Fruit fly (Drosophila melanogaster) whole organism, embryonic: ENCODE results near the gene orion.

Experiments
- ATbp ChIP-seq: fragments of 200-800 bp; sonication (Bioruptor generic); optimal IDR thresholded peaks from 2 replicates; lab custom pipeline; 2017; ENCODE audit warnings: missing biosample characterization, mild to moderate bottlenecking, missing genetic modification characterization, missing genetic modification reagents
- Aef1 ChIP-seq: fragments of 200-800 bp; sonication (Bioruptor generic); IDR thresholded peaks from 3 replicates; pipeline ENCODE4 v1.3.6; 2022; ENCODE audit warnings: missing biosample characterization, missing genetic modification characterization
- Atf-2 ChIP-seq: fragments of 200-800 bp; sonication (Bioruptor generic); optimal IDR thresholded peaks from 2 replicates; lab custom pipeline; 2016; ENCODE audit warnings: missing biosample characterization, missing genetic modification characterization
- CG10267 ChIP-seq: fragments of 200-800 bp; sonication (Bioruptor generic); optimal IDR thresholded peaks from 2 replicates; lab custom pipeline; 2018; ENCODE audit warnings: missing biosample characterization, mild to moderate bottlenecking, missing genetic modification characterization, moderate library complexity
- CG10274 ChIP-seq: fragments of 200-800 bp; sonication (Bioruptor generic); optimal IDR thresholded peaks from 3 replicates; lab custom pipeline; 2017; ENCODE audit warnings: missing biosample characterization, mild to moderate bottlenecking, missing genetic modification characterization
- CG10321 ChIP-seq: fragments of 200-800 bp; sonication (Bioruptor generic); IDR thresholded peaks from 2 replicates; pipeline ENCODE4 v1.3.6; 2022; ENCODE audit warnings: missing biosample characterization, missing genetic modification characterization
- CG10654 ChIP-seq: fragments of 200-800 bp; sonication (Bioruptor generic); optimal IDR thresholded peaks from 2 replicates; lab custom pipeline; 2016; ENCODE audit warnings: missing biosample characterization, missing genetic modification characterization
- CG12236 ChIP-seq: fragments of 200-800 bp; sonication (Bioruptor generic); optimal IDR thresholded peaks from 2 replicates; lab custom pipeline; 2016; ENCODE audit warnings: missing biosample characterization, missing genetic modification characterization
- CG15696 ChIP-seq: fragments of 200-800 bp; sonication (Bioruptor generic); optimal IDR thresholded peaks from 2 replicates; lab custom pipeline; 2019; ENCODE audit warnings: missing biosample characterization, mild to moderate bottlenecking, missing genetic modification characterization, moderate library complexity
- CG1792 ChIP-seq: fragments of 200-800 bp; sonication (Bioruptor generic); optimal IDR thresholded peaks from 2 replicates; lab custom pipeline; 2016; ENCODE audit warnings: missing biosample characterization, missing genetic modification characterization
- CG18011 ChIP-seq: fragments of 200-800 bp; sonication (Bioruptor generic); optimal IDR thresholded peaks from 2 replicates; lab custom pipeline; 2017; ENCODE audit warnings: missing biosample characterization, missing genetic modification characterization, mild to moderate bottlenecking, moderate library complexity, missing genotype
- CG18476 ChIP-seq: fragments of 200-800 bp; sonication (Bioruptor generic); optimal IDR thresholded peaks from 2 replicates; lab custom pipeline; 2016; ENCODE audit warnings: missing biosample characterization, mild to moderate bottlenecking, missing genetic modification characterization
- CG2678 ChIP-seq: fragments of 200-800 bp; sonication (Bioruptor generic); optimal IDR thresholded peaks from 3 replicates; lab custom pipeline; 2019; ENCODE audit warnings: missing biosample characterization, mild to moderate bottlenecking, missing genetic modification characterization, moderate library complexity
- CG30431 ChIP-seq: fragments of 200-800 bp; sonication (Bioruptor generic); optimal IDR thresholded peaks from 2 replicates; lab custom pipeline; 2017; ENCODE audit warnings: missing biosample characterization, missing genetic modification characterization
- CG3838 ChIP-seq: fragments of 200-800 bp; sonication (Bioruptor generic); optimal IDR thresholded peaks from 3 replicates; lab custom pipeline; 2016; ENCODE audit warnings: missing biosample characterization, missing genetic modification characterization
- CG5953 ChIP-seq: fragments of 200-800 bp; sonication (Bioruptor generic); IDR thresholded peaks from 2 replicates; pipeline ENCODE4 v1.3.6; 2022; ENCODE audit warnings: missing biosample characterization, missing genetic modification characterization
- CG6272 ChIP-seq: fragments of 200-800 bp; sonication (Bioruptor generic); IDR thresholded peaks from 2 replicates; pipeline ENCODE4 v1.3.6; 2022; ENCODE audit warnings: missing biosample characterization, missing genetic modification characterization
- CG6654 ChIP-seq: fragments of 200-800 bp; sonication (Bioruptor generic); optimal IDR thresholded peaks from 2 replicates; lab custom pipeline; 2017; ENCODE audit warnings: missing biosample characterization, mild to moderate bottlenecking, missing genetic modification characterization
- CG6813 ChIP-seq: fragments of 200-800 bp; sonication (Bioruptor generic); optimal IDR thresholded peaks from 2 replicates; lab custom pipeline; 2017; ENCODE audit warnings: missing biosample characterization, missing genetic modification characterization, mild to moderate bottlenecking, moderate library complexity, missing genetic modification reagents
- CG7987 ChIP-seq: fragments of 200-800 bp; sonication (Bioruptor generic); optimal IDR thresholded peaks from 2 replicates; lab custom pipeline; 2018; ENCODE audit warnings: missing biosample characterization, mild to moderate bottlenecking, missing genetic modification characterization, moderate library complexity
- CG8924 ChIP-seq: fragments of 200-800 bp; optimal IDR thresholded peaks from 3 replicates; lab custom pipeline; 2019; ENCODE audit warnings: missing biosample characterization, mild to moderate bottlenecking, missing genetic modification characterization, moderate library complexity
- CG9727 ChIP-seq: fragments of 200-800 bp; sonication (Bioruptor generic); optimal IDR thresholded peaks from 3 replicates; lab custom pipeline; 2017; ENCODE audit warnings: missing biosample characterization, mild to moderate bottlenecking, missing genetic modification characterization
- CTCF ChIP-seq: fragments of 200-800 bp; sonication (Bioruptor generic); optimal IDR thresholded peaks from 2 replicates; lab custom pipeline; 2017; ENCODE audit warnings: missing biosample characterization, mild to moderate bottlenecking, missing genetic modification characterization, moderate library complexity
- Dp ChIP-seq: fragments of 200-800 bp; sonication (Bioruptor generic); optimal IDR thresholded peaks from 2 replicates; lab custom pipeline; 2018; ENCODE audit warnings: missing biosample characterization, mild to moderate bottlenecking, missing genetic modification characterization, moderate library complexity
- E2f1 ChIP-seq: fragments of 200-800 bp; sonication (Bioruptor generic); IDR thresholded peaks from 2 replicates; pipeline ENCODE4 v1.3.6; 2022; ENCODE audit warnings: missing biosample characterization, missing genetic modification characterization
- ERR ChIP-seq: fragments of 200-800 bp; sonication (Bioruptor generic); optimal IDR thresholded peaks from 2 replicates; lab custom pipeline; 2016; ENCODE audit warnings: missing biosample characterization, missing genetic modification characterization
- Kr ChIP-seq: fragments of 200-800 bp; sonication (Bioruptor generic); optimal IDR thresholded peaks from 2 replicates; lab custom pipeline; 2017; ENCODE audit warnings: missing biosample characterization, mild to moderate bottlenecking, missing genetic modification characterization
- Lpt ChIP-seq: fragments of >200 bp; optimal IDR thresholded peaks from 2 replicates; lab custom pipeline; 2018; ENCODE audit warnings: missing biosample characterization, missing genetic modification characterization
- MESR4 ChIP-seq: fragments of 200-800 bp; sonication (Bioruptor generic); optimal IDR thresholded peaks from 2 replicates; lab custom pipeline; 2018; ENCODE audit warnings: missing biosample characterization, mild to moderate bottlenecking, missing genetic modification characterization, moderate library complexity
- Pdp1 ChIP-seq, 2 experiments: fragments of 200-800 bp; sonication (Bioruptor generic); optimal IDR thresholded peaks; 3 replicates each; lab custom pipeline; 2016; ENCODE audit warnings: missing biosample characterization in 2 of 2, missing genetic modification characterization in 2 of 2, mild to moderate bottlenecking in 1 of 2, moderate library complexity in 1 of 2
- Poxn ChIP-seq: fragments of 200-800 bp; sonication (Bioruptor generic); IDR thresholded peaks from 2 replicates; pipeline ENCODE4 v1.3.6; 2022; ENCODE audit warnings: missing biosample characterization, missing genetic modification characterization
- Rfx ChIP-seq: fragments of 200-800 bp; sonication (Bioruptor generic); IDR thresholded peaks from 2 replicates; pipeline ENCODE4 v1.3.6; 2022; ENCODE audit warnings: missing biosample characterization, missing genetic modification characterization
- Scr ChIP-seq: fragments of 200-800 bp; sonication (Bioruptor generic); IDR thresholded peaks from 2 replicates; pipeline ENCODE4 v1.3.6; 2022; ENCODE audit warnings: missing biosample characterization, missing genetic modification characterization; ENCODE audit not compliant: partially characterized antibody
- Taf1 ChIP-seq: fragments of 200-800 bp; sonication (Bioruptor generic); IDR thresholded peaks from 2 replicates; pipeline ENCODE4 v1.3.6; 2022; ENCODE audit warnings: missing biosample characterization, missing genetic modification characterization
- bab2 ChIP-seq: fragments of 200-800 bp; sonication (Bioruptor generic); optimal IDR thresholded peaks from 2 replicates; lab custom pipeline; 2016; ENCODE audit warnings: missing biosample characterization, missing genetic modification characterization
- ci ChIP-seq: fragments of 200-800 bp; sonication (Bioruptor generic); IDR thresholded peaks from 3 replicates; pipeline ENCODE4 v1.3.6; 2022; ENCODE audit warnings: missing biosample characterization, missing genetic modification characterization
- croc ChIP-seq: fragments of 200-800 bp; sonication (Bioruptor generic); conservative IDR thresholded peaks from 3 replicates; pipeline ENCODE4 v1.3.6; 2022; ENCODE audit warnings: missing biosample characterization, missing genetic modification characterization
- dan ChIP-seq: fragments of 200-800 bp; sonication (Bioruptor generic); IDR thresholded peaks from 2 replicates; pipeline ENCODE4 v1.3.6; 2022; ENCODE audit warnings: missing biosample characterization, missing genetic modification characterization
- en ChIP-seq: fragments of 200-800 bp; sonication (Bioruptor generic); optimal IDR thresholded peaks from 2 replicates; lab custom pipeline; 2016; ENCODE audit warnings: missing biosample characterization, missing genetic modification characterization
- ftz-f1 ChIP-seq: fragments of 200-800 bp; sonication (Bioruptor generic); optimal IDR thresholded peaks from 2 replicates; lab custom pipeline; 2016; ENCODE audit warnings: missing biosample characterization, missing genetic modification characterization
- fu2 ChIP-seq: fragments of 200-800 bp; sonication (Bioruptor generic); optimal IDR thresholded peaks from 2 replicates; lab custom pipeline; 2016; ENCODE audit warnings: missing biosample characterization, missing genetic modification characterization
- gsb-n ChIP-seq: fragments of 200-800 bp; sonication (Bioruptor generic); optimal IDR thresholded peaks from 3 replicates; lab custom pipeline; 2018; ENCODE audit warnings: missing biosample characterization, mild to moderate bottlenecking, missing genetic modification characterization
- odd ChIP-seq: fragments of 200-800 bp; sonication (Bioruptor generic); optimal IDR thresholded peaks from 2 replicates; lab custom pipeline; 2017; ENCODE audit warnings: missing biosample characterization, mild to moderate bottlenecking, missing genetic modification characterization
- onecut ChIP-seq: fragments of 200-800 bp; sonication (Bioruptor generic); IDR thresholded peaks from 2 replicates; pipeline ENCODE4 v1.3.6; 2022; ENCODE audit warnings: missing biosample characterization, missing genetic modification characterization
- otp ChIP-seq: fragments of 200-800 bp; sonication (Bioruptor generic); IDR thresholded peaks from 3 replicates; pipeline ENCODE4, ENCODE4 v1.3.6; 2022; ENCODE audit warnings: missing biosample characterization, missing genetic modification characterization
- pzg ChIP-seq: fragments of 200-800 bp; sonication (Bioruptor generic); optimal IDR thresholded peaks from 3 replicates; lab custom pipeline; 2018; ENCODE audit warnings: missing biosample characterization, mild to moderate bottlenecking, missing genetic modification characterization, moderate library complexity
- rib ChIP-seq: fragments of 200-800 bp; sonication (Bioruptor generic); IDR thresholded peaks from 2 replicates; pipeline ENCODE4 v1.3.6; 2022; ENCODE audit warnings: missing biosample characterization, missing genetic modification characterization
- salm ChIP-seq: fragments of 200-800 bp; sonication (Bioruptor generic); optimal IDR thresholded peaks from 2 replicates; lab custom pipeline; 2018; ENCODE audit warnings: missing biosample characterization, mild to moderate bottlenecking, missing genetic modification characterization
- stwl ChIP-seq: fragments of 200-800 bp; sonication (Bioruptor generic); optimal IDR thresholded peaks from 3 replicates; lab custom pipeline; 2018; ENCODE audit warnings: missing biosample characterization, mild to moderate bottlenecking, missing genetic modification characterization, moderate library complexity
- ttk ChIP-seq: fragments of 200-800 bp; sonication (Bioruptor generic); IDR thresholded peaks from 2 replicates; pipeline ENCODE4 v2.1.2; 2022; ENCODE audit warnings: missing biosample characterization, missing genetic modification characterization
- tup ChIP-seq: fragments of 200-800 bp; sonication (Bioruptor generic); optimal IDR thresholded peaks from 2 replicates; lab custom pipeline; 2016; ENCODE audit warnings: missing biosample characterization, mild to moderate bottlenecking, missing genetic modification characterization, moderate library complexity
- zen ChIP-seq: fragments of 200-800 bp; sonication (Bioruptor generic); optimal IDR thresholded peaks from 3 replicates; lab custom pipeline; 2018; ENCODE audit warnings: missing biosample characterization, mild to moderate bottlenecking, missing genetic modification characterization, moderate library complexity

The orion gene

DNA sequence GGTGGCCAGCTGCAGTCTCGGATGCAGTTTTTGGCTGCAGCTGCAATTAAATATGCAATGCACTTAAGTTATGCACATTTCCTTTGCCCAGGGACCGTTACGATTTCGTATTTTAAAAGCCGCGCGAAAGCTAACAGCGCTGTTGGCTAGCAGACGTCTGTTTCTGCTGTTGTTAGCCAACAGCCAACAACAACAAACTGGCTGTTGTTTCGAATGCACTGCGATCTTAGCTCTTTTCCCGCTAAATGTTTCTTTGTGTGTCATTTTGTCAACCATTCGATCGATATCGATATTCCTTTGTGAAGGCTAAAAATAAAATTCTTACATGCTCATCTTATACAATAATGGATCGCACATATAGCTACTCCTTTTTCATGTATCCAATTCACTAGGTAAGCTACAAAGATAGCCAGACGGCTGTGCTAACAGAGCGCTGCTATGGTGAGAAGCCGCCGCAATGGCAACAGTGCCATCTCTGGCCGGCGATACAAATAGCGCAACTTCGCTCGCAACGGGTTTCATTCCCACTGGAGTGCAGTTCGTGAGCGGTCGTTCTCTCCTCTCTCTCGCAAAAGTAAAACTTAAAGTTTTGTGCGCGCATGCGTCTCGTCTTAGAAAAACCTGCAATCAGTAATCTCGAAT lies 22.6 kb upstream of the orion start (continued):
- TF ChIP-seq fu2 (GFP tag; lab: Kevin White, UChicago) (no peak), ERR (GFP tag; lab: Kevin White, UChicago) (no peak), rib (GFP tag; lab: Robert Waterston, UW) (no peak), CG9727 (GFP tag; lab: Kevin White, UChicago) (no peak), CG30431 (GFP tag; lab: Kevin White, UChicago) (no peak), Poxn (no peak), CG8924 (tag; lab: Kevin White, UChicago) (peak; percentile 16), CG10654 (GFP tag; lab: Kevin White, UChicago) (no peak), CG3838 (no peak), gsb-n (tag; lab: Kevin White, UChicago) (no peak), Dp (GFP tag; lab: Kevin White, UChicago) (peak; percentile 42), CG7987 (GFP tag; lab: Kevin White, UChicago) (no peak), E2f1 (GFP tag; lab: Robert Waterston, UW) (no peak), odd (GFP tag; lab: Kevin White, UChicago) (no peak), ATbp (GFP tag; lab: Kevin White, UChicago) (no peak), CG15696 (no peak), en (no peak), CG1792 (GFP tag; lab: Kevin White, UChicago) (no peak), zen (tag; lab: Kevin White, UChicago) (no peak), CG18011 (no peak), CG6272 (GFP tag; lab: Robert Waterston, UW) (no peak), Taf1 (GFP tag; lab: Robert Waterston, UW) (no peak), Rfx (no peak), Aef1 (GFP tag; lab: Robert Waterston, UW) (no peak; the same call in 2 of the 3 replicates), CG2678 (tag; lab: Kevin White, UChicago) (no peak), otp (no peak), tup (no peak), CG5953 (GFP tag; lab: Robert Waterston, UW) (no peak), croc (no peak), onecut (GFP tag; lab: Robert Waterston, UW) (no peak), CG12236 (GFP tag; lab: Kevin White, UChicago) (no peak), Kr (GFP tag; lab: Kevin White, UChicago) (no peak), CG10267 (tag; lab: Kevin White, UChicago) (no peak), Pdp1 (GFP tag; optimal IDR thresholded peaks at IDR 0.05; lab: Kevin White, UChicago) (peak in 1 of 2 experiments; percentile 22), Scr (GFP tag; lab: Robert Waterston, UW) (peak; percentile 32; the same call in 1 of the 2 replicates), ftz-f1 (GFP tag; lab: Kevin White, UChicago) (no peak), CG6813 (no peak), salm (tag; lab: Kevin White, UChicago) (no peak), CG6654 (GFP tag; lab: Kevin White, UChicago) (no peak), MESR4 (GFP tag; lab: Kevin White, UChicago) (no peak), CTCF (GFP tag; lab: Kevin White, UChicago) (no peak), ci (GFP tag; lab: Robert Waterston, UW) (peak; percentile 58; the same call in 1 of the 3 replicates), pzg (GFP tag; lab: Kevin White, UChicago) (peak; percentile 41), stwl (tag; lab: Kevin White, UChicago) (no peak), CG10321 (GFP tag; lab: Robert Waterston, UW) (no peak), dan (GFP tag; lab: Robert Waterston, UW) (no peak), Lpt (GFP tag; lab: Kevin White, UChicago) (no peak), CG18476 (GFP tag; lab: Kevin White, UChicago) (no peak), bab2 (no peak), ttk (GFP tag; lab: Robert Waterston, UW) (no peak), Atf-2 (GFP tag; lab: Kevin White, UChicago) (no peak), CG10274 (GFP tag; lab: Kevin White, UChicago) (no peak)
